Worm (Caenorhabditis elegans) whole organism, late embryonic: ENCODE data around the gene toe-2.

Experiments
- Y22D7AL.16 ChIP-seq: sonication (generic microtip); optimal IDR thresholded peaks from 2 replicates; lab custom pipeline; 2016; ENCODE audit warnings: missing genetic modification characterization, missing compliant biosample characterization
- ama-1 ChIP-seq: fragments of 150-350 bp; optimal IDR thresholded peaks from 2 replicates; lab custom pipeline; 2014
- ceh-14 ChIP-seq: sonication (generic microtip); optimal IDR thresholded peaks from 2 replicates; lab custom pipeline; 2016; ENCODE audit warnings: missing genotype, missing genetic modification characterization, missing compliant biosample characterization
- ets-4 ChIP-seq: sonication (generic microtip); optimal IDR thresholded peaks from 2 replicates; lab custom pipeline; 2016; ENCODE audit warnings: missing genetic modification characterization, missing compliant biosample characterization
- eyg-1 ChIP-seq: sonication (generic microtip); optimal IDR thresholded peaks from 2 replicates; lab custom pipeline; 2016; ENCODE audit warnings: missing genotype, missing genetic modification characterization, missing compliant biosample characterization
- fkh-10 ChIP-seq: fragments of 150-350 bp; optimal IDR thresholded peaks from 2 replicates; lab custom pipeline; 2014; ENCODE audit warnings: missing biosample characterization, missing genetic modification reagents, missing genetic modification characterization
- lin-11 ChIP-seq: fragments of 200-800 bp; sonication (Bioruptor generic); optimal IDR thresholded peaks from 2 replicates; lab custom pipeline; 2018; ENCODE audit warnings: mild to moderate bottlenecking, missing genetic modification characterization, missing compliant biosample characterization
- rnt-1 ChIP-seq: sonication (generic microtip); optimal IDR thresholded peaks from 2 replicates; lab custom pipeline; 2016; ENCODE audit warnings: missing genetic modification characterization, missing compliant biosample characterization
- tbx-2 ChIP-seq: sonication (generic microtip); optimal IDR thresholded peaks from 2 replicates; lab custom pipeline; 2016; ENCODE audit warnings: missing genetic modification characterization, missing compliant biosample characterization
- ztf-16 ChIP-seq: sonication (generic microtip); optimal IDR thresholded peaks from 2 replicates; lab custom pipeline; 2017; ENCODE audit warnings: missing genetic modification characterization, missing compliant biosample characterization

DNA sequence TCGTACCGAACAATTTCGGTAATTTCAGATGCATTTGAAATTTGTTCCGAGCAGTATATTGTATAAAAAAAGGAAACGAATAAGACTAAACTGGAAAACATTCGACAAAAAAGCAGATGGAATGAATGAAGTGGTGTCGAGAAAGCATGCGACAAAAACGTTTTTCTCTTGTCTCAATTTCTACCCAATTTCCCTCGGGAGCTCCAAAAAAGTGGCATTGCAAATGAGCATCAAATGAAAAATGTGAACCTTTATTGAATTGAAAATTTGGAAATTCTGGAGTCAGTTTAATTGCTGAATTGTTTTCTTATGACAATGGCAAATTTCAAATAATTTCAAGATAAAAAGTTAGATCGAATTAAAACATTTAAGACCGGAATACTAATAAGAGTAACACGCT lies 21.0 kb downstream of the toe-2 start, which contains the start of gene R05G9.5:
- TF ChIP-seq ztf-16 (tag; lab: Kevin White, UChicago) = no peak
- no peak for TF ChIP-seq lin-11 (tag; lab: Kevin White, UChicago)
- TF ChIP-seq ama-1 = no peak
- no peak for TF ChIP-seq fkh-10 (GFP tag; lab: Kevin White, UChicago)
- no peak for TF ChIP-seq ets-4 (tag; lab: Kevin White, UChicago)
- TF ChIP-seq tbx-2 (tag; lab: Kevin White, UChicago) = no peak
- TF ChIP-seq eyg-1 = no peak
- no peak for TF ChIP-seq ceh-14 (tag; lab: Kevin White, UChicago)
- TF ChIP-seq rnt-1 (tag; lab: Kevin White, UChicago) = no peak
- no peak for TF ChIP-seq Y22D7AL.16 (tag; lab: Kevin White, UChicago)
